Worm (Caenorhabditis elegans) whole organism, L3 larva: ENCODE data around the gene lbp-4.

Experiments used
- lin-39 ChIP-seq: fragments of 150-350 bp; optimal IDR thresholded peaks from 2 replicates; lab custom pipeline; 2018; ENCODE audit warnings: missing biosample characterization, missing genetic modification reagents, missing genetic modification characterization
- ztf-11 ChIP-seq: fragments of 150-350 bp; optimal IDR thresholded peaks from 2 replicates; lab custom pipeline; 2014; ENCODE audit warnings: missing biosample characterization, missing genetic modification characterization

DNA sequence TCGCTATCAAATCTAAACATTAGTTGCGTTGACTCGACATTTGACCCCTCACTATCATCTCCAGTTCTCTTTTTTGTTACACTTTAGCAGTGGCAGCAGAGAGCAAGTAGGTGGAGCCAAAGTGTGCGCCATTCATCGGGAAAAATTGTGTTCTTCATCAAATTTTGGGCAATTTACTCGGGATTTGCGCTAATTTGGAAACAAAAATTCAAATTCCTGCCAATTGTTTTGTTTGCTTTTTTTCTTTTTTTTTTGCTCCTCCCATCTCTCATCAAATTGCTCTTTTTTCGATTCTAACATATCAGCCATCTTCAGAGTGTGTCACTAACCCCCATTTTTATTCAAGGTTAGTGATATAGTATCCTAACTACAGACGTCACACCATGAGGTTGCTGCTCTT lies 6.5 kb downstream of the lbp-4 start, which contains the start of gene mig-6:
- TF ChIP-seq lin-39 (tag; lab: Kevin White, UChicago) (no peak), ztf-11 (tag; lab: Kevin White, UChicago) (no peak)
